Worm (Caenorhabditis elegans) whole organism, L4/young adult: ENCODE measurements around the gene Y39G8B.5.

ENCODE experiments used
- W03F9.2 ChIP-seq: fragments of 150-350 bp; optimal IDR thresholded peaks from 2 replicates; lab custom pipeline; 2014; ENCODE audit warnings: missing biosample characterization, missing genetic modification characterization
- dao-5 ChIP-seq: sonication (generic microtip); optimal IDR thresholded peaks from 2 replicates; lab custom pipeline; 2016; ENCODE audit warnings: missing genotype, missing genetic modification characterization, moderate library complexity, missing compliant biosample characterization
- him-1 ChIP-seq: sonication (generic microtip); optimal IDR thresholded peaks from 2 replicates; lab custom pipeline; 2016; ENCODE audit warnings: missing genotype, missing genetic modification reagents, missing genetic modification characterization, missing compliant biosample characterization

The Y39G8B.5 gene

DNA sequence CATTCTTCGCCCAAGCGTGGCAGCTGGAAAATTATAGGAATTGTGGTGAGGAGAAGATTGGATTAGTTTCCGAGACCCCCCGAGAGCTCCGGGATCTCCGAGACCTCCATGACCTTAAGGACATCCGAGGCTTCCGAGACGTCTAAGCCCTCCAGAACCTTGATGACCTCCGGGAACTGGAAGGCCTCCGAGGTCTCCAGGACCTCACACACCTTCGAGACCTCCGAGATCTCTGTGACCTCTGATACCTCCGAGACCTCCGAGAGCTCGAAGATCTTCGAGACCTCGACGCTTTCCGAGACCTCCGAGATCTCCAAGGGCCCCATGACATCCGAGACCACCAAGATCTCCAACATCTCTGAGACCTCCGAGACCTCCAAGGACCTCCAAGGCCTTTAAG, 9.4 kb downstream of the Y39G8B.5 start:
- no peak for TF ChIP-seq W03F9.2 (tag; lab: Kevin White, UChicago)

DNA sequence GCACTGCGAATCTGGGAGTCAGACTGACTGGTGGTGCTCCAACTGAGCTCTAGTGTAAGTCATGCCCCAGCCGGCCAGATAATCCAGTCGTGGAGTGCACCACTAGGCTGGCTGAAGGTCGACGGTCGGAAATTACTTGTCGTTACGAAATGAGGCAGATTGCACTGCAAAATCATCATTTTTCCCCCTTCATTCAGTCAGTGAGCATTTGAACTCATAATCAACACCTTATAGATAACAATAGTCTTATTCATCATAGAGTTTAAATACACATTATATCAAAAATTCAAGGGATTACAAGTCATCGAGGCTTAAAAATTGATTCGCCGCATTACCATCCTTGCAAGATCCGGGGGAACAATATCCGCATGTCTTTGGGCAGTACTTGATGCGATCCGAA, 9.8 kb downstream of the Y39G8B.5 start:
- TF ChIP-seq him-1 (tag; lab: Kevin White, UChicago): no peak
- no peak for TF ChIP-seq dao-5 (tag; lab: Kevin White, UChicago)
- TF ChIP-seq W03F9.2 (tag; lab: Kevin White, UChicago): no peak

DNA sequence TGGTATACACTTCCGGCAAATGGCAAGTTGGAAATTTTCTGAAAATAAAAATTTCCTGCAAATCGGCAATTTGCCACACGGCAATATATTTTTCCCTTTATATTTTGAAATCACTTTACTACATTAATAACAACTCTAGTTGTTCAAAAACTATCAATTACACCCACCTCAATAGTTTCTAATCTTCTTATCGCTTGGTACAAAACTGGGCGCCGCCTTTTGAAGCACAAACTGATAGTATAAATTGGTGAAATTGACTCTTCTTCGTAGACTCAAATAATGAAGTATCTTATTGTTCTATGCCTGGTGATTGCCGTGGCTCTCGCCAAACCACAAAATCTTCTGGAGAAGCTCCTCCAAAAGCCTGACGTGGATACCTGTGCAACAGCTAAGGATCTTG, 10.5 kb downstream of the Y39G8B.5 start, which contains the start of gene Y39G8B.9:
TSS of gene Y39G8B.9 (plus strand) at position 269 of the 400 bp plus-strand sequence.
- no peak for TF ChIP-seq him-1 (tag; lab: Kevin White, UChicago)
- TF ChIP-seq W03F9.2 (tag; lab: Kevin White, UChicago): no peak
- TF ChIP-seq dao-5 (tag; lab: Kevin White, UChicago): no peak

DNA sequence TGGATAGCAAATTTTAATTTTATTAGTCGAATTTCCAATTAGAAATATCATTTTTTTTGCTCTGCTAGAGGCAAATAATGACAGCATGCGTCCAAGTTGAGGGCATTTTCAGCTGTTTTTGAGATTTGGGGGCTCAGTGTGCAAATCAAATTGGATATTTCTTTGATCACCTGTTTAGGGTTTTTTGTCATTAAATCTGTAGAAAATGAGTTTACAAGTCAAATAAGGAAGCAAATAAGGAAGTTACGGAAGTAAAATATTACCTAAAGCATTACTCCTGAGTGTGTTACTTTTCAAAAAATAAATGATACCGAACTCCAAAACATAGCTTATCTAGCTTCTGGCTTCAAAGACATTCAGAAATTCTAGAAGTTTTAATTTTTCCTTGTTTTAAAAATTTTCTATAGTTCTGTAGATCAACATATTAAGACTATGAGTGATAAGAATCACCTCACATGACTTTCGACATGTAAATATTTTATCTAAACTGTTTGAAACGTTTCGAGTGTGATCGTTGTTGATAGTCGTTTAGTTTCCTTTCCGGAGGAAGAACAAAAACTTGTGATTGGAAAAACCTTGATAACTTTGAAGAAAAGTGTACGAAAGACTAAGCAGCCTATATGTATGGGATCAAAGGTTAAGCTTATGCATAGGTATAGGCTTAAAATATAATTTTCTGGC, 11.7 kb downstream of the Y39G8B.5 start, which contains the start of gene sre-48:
TSS of gene sre-48 (minus strand) at position 51 of the 681 bp plus-strand sequence.
- no peak for TF ChIP-seq dao-5 (tag; lab: Kevin White, UChicago)
- no peak for TF ChIP-seq him-1 (tag; lab: Kevin White, UChicago)
- TF ChIP-seq W03F9.2 (tag; lab: Kevin White, UChicago): no peak

DNA sequence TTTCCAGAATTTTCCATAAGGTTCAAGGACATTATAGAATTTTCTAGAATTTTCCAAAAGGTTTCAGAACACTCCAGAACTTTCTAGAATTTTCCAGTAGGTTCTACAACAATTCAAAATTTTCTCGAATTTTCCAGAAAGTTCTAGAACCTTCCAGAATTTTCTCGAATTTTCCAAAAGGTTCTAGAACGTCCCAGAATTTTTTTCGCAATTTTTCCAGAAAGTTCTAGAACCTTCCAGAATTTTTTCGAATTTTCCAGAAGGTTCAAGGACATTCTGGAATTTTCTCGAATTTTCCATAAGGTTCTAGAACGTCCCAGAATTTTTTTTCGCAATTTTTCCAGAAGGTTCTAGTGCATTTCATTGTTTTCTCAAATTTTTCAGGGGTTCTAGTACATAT, 13.9 kb downstream of the Y39G8B.5 start:
- no peak for TF ChIP-seq dao-5 (tag; lab: Kevin White, UChicago)
- TF ChIP-seq W03F9.2 (tag; lab: Kevin White, UChicago): no peak
- no peak for TF ChIP-seq him-1 (tag; lab: Kevin White, UChicago)

DNA sequence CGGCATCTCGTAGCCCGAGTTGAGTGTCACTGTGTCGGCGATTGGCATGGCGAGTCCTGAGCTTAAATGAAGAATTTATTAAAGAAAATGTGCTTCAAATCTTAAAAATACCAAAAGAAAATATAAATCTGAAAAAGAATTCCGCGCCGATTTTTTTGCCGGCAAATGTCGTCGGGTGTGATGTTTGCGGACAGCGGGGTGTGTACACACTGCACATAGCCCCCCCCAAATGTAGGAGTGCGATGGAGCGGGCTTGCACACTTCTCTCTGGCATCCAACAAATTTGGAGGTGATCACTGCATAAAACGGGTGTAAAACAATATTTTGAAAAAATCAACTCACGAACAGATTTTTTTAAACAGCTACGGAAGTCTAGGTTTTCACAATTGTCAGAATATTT, 15.5 kb downstream of the Y39G8B.5 start, which contains the start of gene Y39G8B.2:
TSS of gene Y39G8B.2 (minus strand) at position 61 of the 400 bp plus-strand sequence.
- TF ChIP-seq him-1 (tag; lab: Kevin White, UChicago) (no peak), dao-5 (tag; lab: Kevin White, UChicago) (no peak), W03F9.2 (tag; lab: Kevin White, UChicago) (no peak)

DNA sequence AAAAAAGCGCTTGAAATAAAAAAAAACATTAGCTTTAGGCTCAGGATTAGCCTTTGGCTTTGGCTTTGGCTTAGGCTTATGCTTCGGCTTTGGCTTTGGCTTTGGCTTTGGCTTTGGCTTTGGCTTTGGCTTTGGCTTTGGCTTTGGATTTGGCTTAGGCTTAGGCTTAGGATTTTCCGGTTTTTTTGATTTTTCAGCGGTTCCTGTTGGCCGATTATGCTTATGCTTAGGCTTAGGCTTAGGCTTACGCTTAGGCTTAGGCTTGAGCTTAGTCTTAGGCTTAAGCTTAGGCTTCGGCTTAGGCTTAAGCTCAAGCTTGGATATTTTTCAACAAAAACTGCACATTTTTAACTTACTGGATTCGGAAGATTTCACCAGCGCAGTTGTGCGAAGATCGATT, 17.5 kb downstream of the Y39G8B.5 start:
- no peak for TF ChIP-seq W03F9.2 (tag; lab: Kevin White, UChicago)
- no peak for TF ChIP-seq dao-5 (tag; lab: Kevin White, UChicago)
- TF ChIP-seq him-1 (tag; lab: Kevin White, UChicago): no peak

DNA sequence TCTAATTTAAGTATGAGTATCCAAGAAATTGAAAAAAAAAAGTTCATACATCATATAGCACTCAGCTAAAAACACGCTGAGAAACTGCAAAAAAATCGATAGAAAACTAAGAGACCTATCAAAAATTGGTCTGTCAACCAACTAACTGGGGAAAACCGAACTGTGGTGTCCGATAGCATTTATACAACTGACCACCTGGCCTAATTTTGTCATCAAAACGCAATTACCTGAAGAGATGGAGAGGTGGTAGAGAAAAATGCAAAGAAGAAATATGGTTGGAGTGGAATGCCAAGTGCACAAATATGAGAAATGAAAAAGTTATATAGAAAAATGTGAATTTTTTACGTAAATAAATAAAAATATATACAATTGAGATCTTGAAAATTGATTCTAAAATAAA, 18.1 kb downstream of the Y39G8B.5 start, which contains the start of gene Y39G8B.1:
TSS of gene Y39G8B.1 (minus strand) at position 299 of the 400 bp plus-strand sequence.
- TF ChIP-seq him-1 (tag; lab: Kevin White, UChicago) (no peak), W03F9.2 (tag; lab: Kevin White, UChicago) (peak; percentile 27)

DNA sequence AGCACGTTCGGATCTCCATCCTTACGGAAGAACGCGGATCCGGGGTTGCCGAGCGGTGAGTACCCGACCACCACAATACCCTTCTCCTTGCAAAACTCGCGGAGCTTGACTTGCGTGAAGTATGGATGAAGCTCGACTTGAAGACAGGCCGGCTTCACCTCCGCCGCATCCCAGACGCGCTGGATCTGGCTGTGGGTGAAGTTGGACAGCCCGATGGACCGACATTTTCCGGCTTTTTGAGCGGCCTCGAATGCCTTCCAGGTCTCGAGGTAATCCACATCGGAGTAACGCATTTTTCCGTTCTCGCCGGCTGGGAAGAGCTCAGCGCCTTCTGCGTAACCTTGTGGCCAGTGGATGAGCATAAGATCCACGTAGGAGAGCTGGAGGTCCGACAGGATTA, 19.4 kb downstream of the Y39G8B.5 start:
- no peak for TF ChIP-seq him-1 (tag; lab: Kevin White, UChicago)
- no peak for TF ChIP-seq dao-5 (tag; lab: Kevin White, UChicago)
- TF ChIP-seq W03F9.2 (tag; lab: Kevin White, UChicago): no peak

DNA sequence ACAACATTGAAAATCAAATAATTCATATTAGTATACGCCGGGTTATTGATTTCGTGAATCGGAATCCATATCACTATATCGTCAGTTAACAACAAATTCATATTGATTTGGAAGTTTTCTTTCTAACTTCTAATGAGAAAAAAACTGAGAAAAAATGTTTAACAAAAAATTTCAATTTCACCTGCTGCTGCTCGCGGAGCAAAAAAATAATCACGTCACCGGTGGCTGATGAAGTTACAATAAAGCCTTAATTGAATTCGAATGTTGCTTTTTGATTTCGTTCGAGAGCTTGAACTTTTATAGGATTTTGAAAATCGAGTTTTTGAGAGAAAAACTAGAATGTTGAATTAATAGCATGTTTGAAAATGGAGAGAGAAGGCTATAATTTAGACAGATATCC, 22.7 kb downstream of the Y39G8B.5 start, which contains the start of gene sre-43:
TSS of gene sre-43 (minus strand) at position 101 of the 400 bp plus-strand sequence.
- TF ChIP-seq dao-5 (tag; lab: Kevin White, UChicago): no peak
- TF ChIP-seq W03F9.2 (tag; lab: Kevin White, UChicago): no peak
- TF ChIP-seq him-1 (tag; lab: Kevin White, UChicago): no peak

DNA sequence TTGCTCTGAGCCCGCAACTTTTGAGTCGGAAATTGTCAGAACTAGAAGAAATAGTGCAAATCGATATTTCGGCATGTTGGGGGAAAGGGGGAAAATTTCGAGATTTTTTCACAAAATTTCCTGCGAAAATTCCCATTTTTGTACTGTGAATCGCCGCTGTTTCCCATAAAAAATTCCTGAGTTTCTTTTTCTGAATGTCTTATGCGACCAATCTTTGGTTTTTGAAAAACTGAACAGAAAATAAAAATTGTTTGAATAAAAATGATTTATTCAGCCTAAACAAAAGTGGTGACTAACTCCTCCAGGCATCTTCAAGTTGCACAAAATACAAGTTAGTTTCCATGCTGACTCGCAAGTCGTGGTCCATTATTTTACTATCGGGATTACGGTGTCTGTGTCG, 25.4 kb downstream of the Y39G8B.5 start, which contains the start of gene W07G1.7:
TSS of gene W07G1.7 (minus strand) at position 101 of the 400 bp plus-strand sequence.
- TF ChIP-seq W03F9.2 (tag; lab: Kevin White, UChicago) (no peak), dao-5 (tag; lab: Kevin White, UChicago) (no peak), him-1 (tag; lab: Kevin White, UChicago) (no peak)

DNA sequence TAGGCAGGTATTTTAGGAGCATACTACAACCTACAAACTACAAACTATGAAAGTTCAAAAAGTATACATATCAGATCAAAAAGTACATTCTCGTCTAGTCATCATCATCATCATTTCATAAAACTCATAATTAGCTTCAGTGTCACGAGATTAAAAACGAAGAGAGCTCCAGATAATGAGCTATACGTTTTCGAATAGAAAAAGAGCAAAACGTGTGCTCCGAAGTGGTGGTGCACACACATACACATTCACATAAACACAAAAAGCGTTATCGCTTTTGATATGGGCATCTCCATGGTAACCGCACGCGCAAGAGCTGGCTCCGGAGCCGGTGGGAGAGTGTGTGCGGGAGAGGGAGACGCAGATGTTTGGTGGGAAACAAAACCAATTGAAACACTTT, 27.3 kb downstream of the Y39G8B.5 start:
- TF ChIP-seq dao-5 (tag; lab: Kevin White, UChicago): no peak
- no peak for TF ChIP-seq W03F9.2 (tag; lab: Kevin White, UChicago)
- no peak for TF ChIP-seq him-1 (tag; lab: Kevin White, UChicago)

DNA sequence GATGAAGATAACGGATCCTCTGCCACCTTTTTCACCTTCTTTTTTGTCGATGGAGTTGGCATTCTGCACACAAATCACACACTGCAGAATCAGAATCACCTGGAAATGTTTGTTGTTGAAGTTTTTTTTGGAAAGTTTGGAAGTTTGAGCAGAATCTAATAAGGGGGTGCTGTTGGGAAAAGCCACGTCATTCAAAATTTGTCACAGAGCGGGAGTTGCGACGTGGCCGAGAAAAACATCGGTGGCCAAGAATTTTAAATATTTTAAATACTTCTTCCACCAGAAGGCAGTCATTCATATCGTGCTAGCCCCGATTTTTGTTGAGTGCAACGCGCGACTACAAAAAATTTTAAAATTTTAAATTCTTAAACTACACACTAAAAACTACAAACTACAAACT, 29.3 kb downstream of the Y39G8B.5 start, which contains the start of gene rpi-1:
TSS of gene rpi-1 (minus strand) at position 101 of the 400 bp plus-strand sequence.
- TF ChIP-seq dao-5 (tag; lab: Kevin White, UChicago): no peak
- no peak for TF ChIP-seq him-1 (tag; lab: Kevin White, UChicago)
- TF ChIP-seq W03F9.2 (tag; lab: Kevin White, UChicago): no peak

DNA sequence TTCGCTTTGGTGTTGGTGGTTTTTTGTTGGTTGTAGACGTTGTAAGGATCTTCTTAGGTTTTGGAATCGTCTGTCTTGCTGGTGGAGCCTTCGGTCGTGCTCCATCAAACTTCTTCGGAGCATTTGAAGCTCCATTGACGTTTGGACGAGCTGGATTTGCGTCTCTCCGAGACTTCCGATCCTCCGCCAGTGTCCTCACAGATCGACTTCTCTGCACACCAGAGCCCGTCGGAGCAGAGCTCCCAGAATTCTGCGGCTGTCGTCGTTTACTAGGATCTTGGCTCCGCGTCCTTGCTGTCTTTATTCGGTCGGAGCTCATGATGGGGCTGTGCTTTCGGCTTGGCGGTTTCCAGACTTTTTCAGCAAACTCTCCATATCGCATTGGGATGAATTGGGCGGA, 30.1 kb downstream of the Y39G8B.5 start:
- TF ChIP-seq dao-5 (tag; lab: Kevin White, UChicago) (no peak), W03F9.2 (tag; lab: Kevin White, UChicago) (no peak), him-1 (tag; lab: Kevin White, UChicago) (no peak)
